Worm (Caenorhabditis elegans): Measurements from ENCODE around the gene spp-11.

The spp-11 gene

ce11 chrII:6436845-6437244, 29.7 kb upstream of the spp-11 start:
- peak; percentile 81 for TF ChIP-seq aha-1 (tag)
- TF ChIP-seq nhr-10 (tag; optimal IDR thresholded peaks at IDR 0.05) = no peak
- TF ChIP-seq gei-8 (GFP tag; optimal IDR thresholded peaks at IDR 0.05) = no peak
- TF ChIP-seq set-16 (GFP tag; IDR thresholded peaks at IDR 0.05) = no peak

DNA sequence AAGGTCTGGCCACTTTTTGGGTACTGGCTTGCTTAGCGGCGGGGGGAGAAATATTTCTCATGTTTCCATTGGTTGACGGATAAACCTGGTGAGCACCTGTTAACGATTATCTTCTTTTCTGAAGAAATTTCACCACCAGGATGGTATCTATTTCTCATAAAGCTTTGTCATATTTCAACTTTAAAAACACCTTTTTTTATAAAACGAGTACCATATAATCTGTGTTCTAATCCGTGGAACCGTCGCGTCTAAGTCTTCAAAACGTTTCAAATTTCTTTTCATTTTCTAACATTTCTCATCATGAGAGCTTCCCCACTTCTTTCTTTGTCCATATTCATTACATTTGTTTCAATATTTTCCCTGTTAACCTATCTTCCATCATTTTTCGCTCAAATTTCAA, 18.8 kb upstream of the spp-11 start, which contains the start of gene col-75:
Gene col-75, plus strand, starts transcription at position 301 of the 400 bp plus-strand sequence.
- TF ChIP-seq nhr-25 (tag; optimal IDR thresholded peaks at IDR 0.05; ENCODE audit: borderline replicate concordance, insufficient read depth) (no peak), hlh-30 (tag; optimal IDR thresholded peaks at IDR 0.05; ENCODE audit: insufficient read depth) (no peak), mxl-3 (GFP tag; optimal IDR thresholded peaks at IDR 0.05) (no peak), R02D3.7 (tag; optimal IDR thresholded peaks at IDR 0.05) (no peak), daf-12 (tag; optimal IDR thresholded peaks at IDR 0.05) (no peak), saeg-2 (GFP tag; IDR thresholded peaks at IDR 0.05) (no peak), hmg-1.1 (GFP tag; IDR thresholded peaks at IDR 0.05) (no peak), set-16 (GFP tag; IDR thresholded peaks at IDR 0.05) (no peak), attf-4 (tag; optimal IDR thresholded peaks at IDR 0.05) (no peak), lin-39 (tag; optimal IDR thresholded peaks at IDR 0.05) (no peak), pqm-1 (tag; optimal IDR thresholded peaks at IDR 0.05) (no peak), nhr-42 (GFP tag; IDR thresholded peaks at IDR 0.05) (no peak)

DNA sequence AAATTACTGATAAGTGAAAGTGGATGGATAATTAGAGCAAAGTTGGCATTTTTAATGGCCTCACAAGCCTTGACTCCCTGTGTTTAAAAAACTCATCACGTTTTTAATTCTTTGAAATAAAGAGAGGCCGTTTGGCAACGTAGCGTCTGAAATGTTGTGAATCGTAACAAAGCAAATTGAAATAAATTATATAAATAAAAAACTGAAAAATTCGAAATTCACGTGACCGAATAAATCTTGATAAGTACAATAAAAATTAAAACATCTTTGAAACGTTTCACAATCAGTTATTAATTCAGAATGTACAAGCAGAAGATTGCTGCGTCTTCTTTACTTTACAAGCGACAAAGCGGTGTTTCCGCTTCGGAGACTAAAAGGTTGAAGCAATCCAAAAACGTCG, 15.6 kb upstream of the spp-11 start, which contains the start of gene K03H9.3:
Gene K03H9.3, plus strand, starts transcription at position 301 of the 400 bp plus-strand sequence.
- TF ChIP-seq unc-130 (GFP tag; optimal IDR thresholded peaks at IDR 0.05) (no peak), F37D6.2 (tag; optimal IDR thresholded peaks at IDR 0.05) (no peak), Y48G9A.11 (GFP tag; IDR thresholded peaks at IDR 0.05) (no peak), gei-8 (GFP tag; optimal IDR thresholded peaks at IDR 0.05) (no peak), nhr-76 (tag; optimal IDR thresholded peaks at IDR 0.05) (no peak), zfp-2 (tag; optimal IDR thresholded peaks at IDR 0.05) (no peak), lin-1 (GFP tag; IDR thresholded peaks at IDR 0.05) (no peak), nhr-10 (tag; optimal IDR thresholded peaks at IDR 0.05) (no peak), pha-4 (GFP tag; IDR thresholded peaks at IDR 0.05) (no peak), pha-4 (tag; optimal IDR thresholded peaks at IDR 0.05) (no peak), nhr-6 (tag; optimal IDR thresholded peaks at IDR 0.05) (no peak), lin-39 (tag; optimal IDR thresholded peaks at IDR 0.05) (no peak), jun-1 (tag; optimal IDR thresholded peaks at IDR 0.05) (no peak), T26A8.4 (GFP tag; IDR thresholded peaks at IDR 0.05) (no peak), daf-12 (tag; optimal IDR thresholded peaks at IDR 0.05) (no peak), unc-62 (GFP tag; optimal IDR thresholded peaks at IDR 0.05 in 1 of 2) (no peak), unc-62 (tag; optimal IDR thresholded peaks at IDR 0.05) (no peak), mdt-29 (GFP tag; IDR thresholded peaks at IDR 0.05) (no peak)

DNA sequence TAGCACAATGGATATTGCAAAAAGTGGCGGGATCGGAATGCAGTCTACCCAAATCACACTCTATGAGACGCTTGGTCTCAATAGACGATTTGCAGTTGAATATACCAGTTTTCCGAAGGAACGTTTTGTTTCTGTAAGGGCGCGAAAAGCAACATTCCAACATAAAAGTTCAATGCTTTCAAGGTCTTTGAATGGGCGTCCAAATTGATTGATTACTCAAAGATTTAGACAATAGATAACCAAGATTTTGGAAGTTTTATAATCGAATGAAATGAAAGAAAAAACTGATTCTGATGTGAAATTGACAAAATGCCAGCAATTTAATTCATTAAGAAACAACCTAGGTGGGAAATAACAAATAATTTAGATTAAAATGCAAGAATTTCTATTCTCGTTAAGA, 12.0 kb upstream of the spp-11 start:
- TF ChIP-seq lin-39 (tag; optimal IDR thresholded peaks at IDR 0.05) (no peak), aha-1 (tag) (peak; percentile 69)

ce11 chrII:6417999-6418398, 10.8 kb upstream of the spp-11 start:
- TF ChIP-seq unc-62 (GFP tag; optimal IDR thresholded peaks at IDR 0.05 in 1 of 2) = peak in 1 of 2 experiments; percentile 1
- no peak for TF ChIP-seq unc-62 (tag; optimal IDR thresholded peaks at IDR 0.05)
- no peak for TF ChIP-seq dve-1 (tag; optimal IDR thresholded peaks at IDR 0.05; ENCODE audit: insufficient read depth)

- TF ChIP-seq ceh-82 (tag; optimal IDR thresholded peaks at IDR 0.05) (no peak), hmg-1.1 (GFP tag; IDR thresholded peaks at IDR 0.05) (no peak), unc-62 (GFP tag; optimal IDR thresholded peaks at IDR 0.05 in 1 of 2) (peak; percentile 37 to 62), unc-62 (tag; optimal IDR thresholded peaks at IDR 0.05) (no peak), mes-2 (tag; optimal IDR thresholded peaks at IDR 0.05; ENCODE audit: poor library complexity, severe bottlenecking) (no peak), hlh-11 (tag; optimal IDR thresholded peaks at IDR 0.05) (peak; percentile 86), nhr-28 (tag; optimal IDR thresholded peaks at IDR 0.05) (peak; percentile 77), lim-7 (GFP tag; IDR thresholded peaks at IDR 0.05) (no peak), ceh-20 (GFP tag; IDR thresholded peaks at IDR 0.05) (peak; percentile 51; the same call in 1 of the 2 replicates), Y48G9A.11 (GFP tag; IDR thresholded peaks at IDR 0.05) (no peak), dmd-6 (GFP tag; IDR thresholded peaks at IDR 0.05) (peak; percentile 85), nhr-77 (tag; optimal IDR thresholded peaks at IDR 0.05) (peak; percentile 85), hlh-30 (tag; optimal IDR thresholded peaks at IDR 0.05; ENCODE audit: insufficient read depth) (peak; percentile 24), T26A8.4 (GFP tag; IDR thresholded peaks at IDR 0.05) (no peak), F49E8.2 (tag; optimal IDR thresholded peaks at IDR 0.05; ENCODE audit: borderline replicate concordance) (no peak), vab-7 (GFP tag; IDR thresholded peaks at IDR 0.05) (no peak), T20F7.1 (GFP tag; optimal IDR thresholded peaks at IDR 0.05) (peak; percentile 52), ZK337.2 (GFP tag; IDR thresholded peaks at IDR 0.05) (no peak)
These were observed 6.6 kb upstream of the spp-11 start for ce11 chrII:6413788-6414187.

Measured in whole organism, L4 larva.